Worm (Caenorhabditis elegans) whole organism, L4 larva: ENCODE data around the gene wah-1.

Experiments used
- F10B5.3 ChIP-seq: sonication (generic microtip); optimal IDR thresholded peaks from 2 replicates; lab custom pipeline; 2016; ENCODE audit warnings: mild to moderate bottlenecking, missing genetic modification characterization, missing compliant biosample characterization
- F26F4.8 ChIP-seq: fragments of 200-800 bp; sonication (Bioruptor generic); conservative IDR thresholded peaks from 2 replicates; pipeline ENCODE4 v1.3.6; 2022; ENCODE audit warnings: missing genetic modification characterization, missing compliant biosample characterization
- F49E8.2 ChIP-seq: sonication (generic microtip); optimal IDR thresholded peaks from 2 replicates; lab custom pipeline; 2016; ENCODE audit warnings: missing compliant biosample characterization, mild to moderate bottlenecking, missing genetic modification characterization, borderline replicate concordance
- aha-1 ChIP-seq: fragments of 150-350 bp; peaks from one replicate; lab custom pipeline; 2014; ENCODE audit warnings: missing biosample characterization, missing genetic modification characterization
- aly-2 ChIP-seq: sonication (generic microtip); optimal IDR thresholded peaks from 2 replicates; lab custom pipeline; 2018; ENCODE audit warnings: missing biosample characterization, missing genetic modification characterization
- ceh-28 ChIP-seq: fragments of 150-350 bp; optimal IDR thresholded peaks from 2 replicates; lab custom pipeline; 2014; ENCODE audit warnings: missing biosample characterization, missing genetic modification reagents, missing genetic modification characterization
- ces-1 ChIP-seq: fragments of 150-350 bp; sonication (generic microtip); optimal IDR thresholded peaks from 4 replicates; lab custom pipeline; 2014; ENCODE audit warnings: missing biosample characterization, missing genetic modification reagents, missing genetic modification characterization
- ctbp-1 ChIP-seq: fragments of 200-800 bp; sonication (Bioruptor generic); IDR thresholded peaks from 2 replicates; pipeline ENCODE4 v1.3.6; 2022; ENCODE audit warnings: missing genetic modification reagents, missing genetic modification characterization, missing compliant biosample characterization
- daf-16 ChIP-seq, 3 experiments: sonication (generic microtip); optimal IDR thresholded peaks; 2 replicates each; lab custom pipeline; 2016 to 2017; ENCODE audit warnings: missing genetic modification characterization in 3 of 3, missing genetic modification reagents in 3 of 3, mild to moderate bottlenecking in 2 of 3, missing compliant biosample characterization in 2 of 3, missing biosample characterization in 1 of 3, moderate library complexity in 1 of 3
- daf-19 ChIP-seq: fragments of 200-800 bp; sonication (Bioruptor generic); conservative IDR thresholded peaks from 2 replicates; pipeline ENCODE4 v1.3.6; 2022; ENCODE audit warnings: missing genetic modification characterization, missing compliant biosample characterization
- daf-8 ChIP-seq: fragments of 200-800 bp; sonication (Bioruptor generic); IDR thresholded peaks from 2 replicates; pipeline ENCODE4 v1.3.6; 2022; ENCODE audit warnings: missing genetic modification characterization, missing compliant biosample characterization
- dpl-1 ChIP-seq: fragments of 150-350 bp; optimal IDR thresholded peaks from 2 replicates; lab custom pipeline; 2014; ENCODE audit warnings: missing biosample characterization, missing genetic modification reagents, missing genetic modification characterization
- dve-1 ChIP-seq: sonication (generic microtip); optimal IDR thresholded peaks from 2 replicates; lab custom pipeline; 2017; ENCODE audit warnings: antibody characterized with exemption, mild to moderate bottlenecking, missing genetic modification characterization, missing compliant biosample characterization; ENCODE audit not compliant: insufficient read depth
- fkh-10 ChIP-seq: fragments of 150-350 bp; optimal IDR thresholded peaks from 2 replicates; lab custom pipeline; 2014; ENCODE audit warnings: missing biosample characterization, missing genetic modification reagents, missing genetic modification characterization
- fos-1 ChIP-seq: fragments of 150-350 bp; optimal IDR thresholded peaks from 2 replicates; lab custom pipeline; 2014; ENCODE audit warnings: missing biosample characterization, missing genetic modification characterization
- hlh-11 ChIP-seq: fragments of 200-800 bp; sonication (Bioruptor generic); optimal IDR thresholded peaks from 2 replicates; lab custom pipeline; 2018; ENCODE audit warnings: mild to moderate bottlenecking, missing genetic modification characterization, missing compliant biosample characterization
- hlh-30 ChIP-seq: sonication (generic microtip); optimal IDR thresholded peaks from 2 replicates; lab custom pipeline; 2017; ENCODE audit warnings: antibody characterized with exemption, mild to moderate bottlenecking, missing genetic modification characterization, missing compliant biosample characterization; ENCODE audit not compliant: insufficient read depth
- lin-1 ChIP-seq: fragments of 200-800 bp; sonication (Bioruptor generic); IDR thresholded peaks from 2 replicates; pipeline ENCODE4 v1.3.6; 2022; ENCODE audit warnings: missing genetic modification reagents, missing genetic modification characterization, missing compliant biosample characterization
- lin-13 ChIP-seq: fragments of 150-350 bp; optimal IDR thresholded peaks from 2 replicates; lab custom pipeline; 2014; ENCODE audit warnings: missing biosample characterization, missing genetic modification reagents, missing genetic modification characterization
- lin-29 ChIP-seq: fragments of 200-800 bp; sonication (Bioruptor generic); IDR thresholded peaks from 2 replicates; pipeline ENCODE4 v1.3.6; 2022; ENCODE audit warnings: missing genetic modification reagents, missing genetic modification characterization, missing compliant biosample characterization
- madf-9 ChIP-seq: fragments of 200-800 bp; sonication (Bioruptor generic); conservative IDR thresholded peaks from 2 replicates; pipeline ENCODE4 v1.3.6; 2022; ENCODE audit warnings: missing genetic modification reagents, missing genetic modification characterization, missing compliant biosample characterization
- mdl-1 ChIP-seq, 2 experiments: fragments of 150-350 bp in 1 of 2; sonication (generic microtip) in 1 of 2; optimal IDR thresholded peaks; 2 replicates each; lab custom pipeline; 2014 to 2017; ENCODE audit warnings: missing biosample characterization in 2 of 2, missing genetic modification characterization in 2 of 2
- mep-1 ChIP-seq: fragments of 150-350 bp; sonication (generic microtip); optimal IDR thresholded peaks from 3 replicates; lab custom pipeline; 2014; ENCODE audit warnings: missing biosample characterization, missing genetic modification characterization
- mes-2 ChIP-seq: sonication (generic microtip); optimal IDR thresholded peaks from 2 replicates; lab custom pipeline; 2016; ENCODE audit warnings: missing genotype, mild to moderate bottlenecking, missing genetic modification characterization, missing compliant biosample characterization; ENCODE audit not compliant: poor library complexity, severe bottlenecking
- mxl-3 ChIP-seq: fragments of 200-800 bp; sonication (Bioruptor generic); optimal IDR thresholded peaks from 2 replicates; lab custom pipeline; 2018; ENCODE audit warnings: mild to moderate bottlenecking, missing genetic modification characterization, missing compliant biosample characterization
- nhr-10 ChIP-seq: fragments of 150-350 bp; optimal IDR thresholded peaks from 2 replicates; lab custom pipeline; 2014; ENCODE audit warnings: missing biosample characterization, missing genetic modification characterization
- nhr-11 ChIP-seq: fragments of 150-350 bp; optimal IDR thresholded peaks from 2 replicates; lab custom pipeline; 2014; ENCODE audit warnings: missing biosample characterization, missing genetic modification characterization
- nhr-25 ChIP-seq: sonication (generic microtip); optimal IDR thresholded peaks from 2 replicates; lab custom pipeline; 2017; ENCODE audit warnings: missing genetic modification characterization, mild to moderate bottlenecking, missing compliant biosample characterization, antibody characterized with exemption, moderate library complexity, borderline replicate concordance; ENCODE audit not compliant: insufficient read depth
- nhr-28 ChIP-seq: fragments of 150-350 bp; optimal IDR thresholded peaks from 2 replicates; lab custom pipeline; 2014; ENCODE audit warnings: missing biosample characterization, missing genetic modification characterization
- nhr-41 ChIP-seq: fragments of 200-800 bp; sonication (Bioruptor generic); IDR thresholded peaks from 2 replicates; pipeline ENCODE4 v1.3.6; 2022; ENCODE audit warnings: missing genetic modification reagents, missing genetic modification characterization, missing compliant biosample characterization
- nhr-48 ChIP-seq: sonication (generic microtip); optimal IDR thresholded peaks from 2 replicates; lab custom pipeline; 2016; ENCODE audit warnings: mild to moderate bottlenecking, missing genetic modification characterization, missing compliant biosample characterization
- nhr-76 ChIP-seq: fragments of 150-350 bp; optimal IDR thresholded peaks from 2 replicates; lab custom pipeline; 2014; ENCODE audit warnings: missing biosample characterization, missing genetic modification characterization
- snpc-4 ChIP-seq: fragments of 150-350 bp; optimal IDR thresholded peaks from 2 replicates; lab custom pipeline; 2014; ENCODE audit warnings: missing biosample characterization, missing genetic modification characterization
- spr-1 ChIP-seq: sonication (generic microtip); optimal IDR thresholded peaks from 2 replicates; lab custom pipeline; 2016; ENCODE audit warnings: mild to moderate bottlenecking, missing genetic modification characterization, missing compliant biosample characterization
- unc-39 ChIP-seq: sonication (generic microtip); optimal IDR thresholded peaks from 2 replicates; lab custom pipeline; 2017; ENCODE audit warnings: missing biosample characterization, missing genetic modification characterization
- unc-62 ChIP-seq, 3 experiments: fragments of 150-350 bp in 1 of 3; sonication (generic microtip); optimal IDR thresholded peaks in 2 of 3; peaks in 1 of 3; 1 replicate in 1 of 3; 2 replicates in 2 of 3; lab custom pipeline; 2014 to 2017; ENCODE audit warnings: missing biosample characterization in 3 of 3, missing genetic modification characterization in 3 of 3, missing genetic modification reagents in 3 of 3, missing genotype in 1 of 3
- zag-1 ChIP-seq: fragments of 150-350 bp; optimal IDR thresholded peaks from 2 replicates; lab custom pipeline; 2014; ENCODE audit warnings: missing biosample characterization, missing genetic modification characterization
- zfp-2 ChIP-seq: sonication (generic microtip); optimal IDR thresholded peaks from 2 replicates; lab custom pipeline; 2016; ENCODE audit warnings: mild to moderate bottlenecking, missing genetic modification characterization, missing compliant biosample characterization
- zip-11 ChIP-seq: fragments of 200-800 bp; sonication (Bioruptor generic); IDR thresholded peaks from 2 replicates; pipeline ENCODE4 v1.3.6; 2022; ENCODE audit warnings: missing genetic modification characterization, missing compliant biosample characterization
- zip-2 ChIP-seq: fragments of 150-350 bp; optimal IDR thresholded peaks from 2 replicates; lab custom pipeline; 2014; ENCODE audit warnings: missing biosample characterization, missing genetic modification characterization

The wah-1 gene

ce11 chrIII:11973996-11974395 is 16.0 kb upstream of the wah-1 start, which contains the start of gene ung-1:
Gene ung-1, minus strand, starts transcription at chrIII:11974096.
- TF ChIP-seq mdl-1 (tag; optimal IDR thresholded peaks at IDR 0.05; lab: Kevin White, UChicago) (no peak), lin-13 (GFP tag; lab: Kevin White, UChicago) (no peak), nhr-25 (tag; lab: Kevin White, UChicago) (no peak), snpc-4 (tag; lab: Kevin White, UChicago) (no peak), F49E8.2 (tag; lab: Kevin White, UChicago) (no peak), lin-29 (GFP tag; lab: Robert Waterston, UW) (no peak), daf-19 (GFP tag; lab: Robert Waterston, UW) (no peak), F26F4.8 (GFP tag; lab: Robert Waterston, UW) (no peak), fos-1 (tag; lab: Kevin White, UChicago) (no peak), unc-39 (tag; lab: Kevin White, UChicago) (no peak), spr-1 (tag; lab: Kevin White, UChicago) (no peak), nhr-41 (GFP tag; lab: Robert Waterston, UW) (no peak), mes-2 (tag; lab: Kevin White, UChicago) (no peak), aha-1 (tag; lab: Kevin White, UChicago) (no peak), daf-16 (GFP tag; optimal IDR thresholded peaks at IDR 0.05; lab: Kevin White, UChicago) (no peak), daf-16 (tag; optimal IDR thresholded peaks at IDR 0.05; lab: Kevin White, UChicago) (no peak)

- no peak for TF ChIP-seq lin-1 (GFP tag; lab: Robert Waterston, UW)
- TF ChIP-seq F26F4.8 (GFP tag; lab: Robert Waterston, UW): no peak
- TF ChIP-seq zfp-2: no peak
- TF ChIP-seq dpl-1 (GFP tag; lab: Kevin White, UChicago): peak; percentile 74
- TF ChIP-seq fkh-10 (GFP tag; lab: Kevin White, UChicago): no peak
- TF ChIP-seq zag-1: no peak
- TF ChIP-seq daf-8 (GFP tag; lab: Robert Waterston, UW): no peak
- no peak for TF ChIP-seq nhr-11 (tag; lab: Kevin White, UChicago)
- peak; percentile 14 for TF ChIP-seq hlh-30 (tag; lab: Kevin White, UChicago)
- TF ChIP-seq spr-1 (tag; lab: Kevin White, UChicago): no peak
- no peak for TF ChIP-seq F49E8.2 (tag; lab: Kevin White, UChicago)
- no peak for TF ChIP-seq mdl-1 (tag; optimal IDR thresholded peaks at IDR 0.05; lab: Kevin White, UChicago)
- peak; percentile 65 for TF ChIP-seq mes-2 (tag; lab: Kevin White, UChicago)
- TF ChIP-seq zip-11 (GFP tag; lab: Robert Waterston, UW): no peak
- TF ChIP-seq, all 104 proteins: peak for 3
These were observed 15.6 kb upstream of the wah-1 start, which contains the start of gene Y56A3A.31 for ce11 chrIII:11974414-11974813. Gene Y56A3A.31, plus strand, starts transcription at chrIII:11974477.

ce11 chrIII:11978742-11979141 is 11.2 kb upstream of the wah-1 start, which contains the start of gene Y56A3A.30:
Gene Y56A3A.30, minus strand, starts transcription at chrIII:11979065.
- TF ChIP-seq ces-1 (GFP tag; lab: Kevin White, UChicago): no peak
- no peak for TF ChIP-seq madf-9
- no peak for TF ChIP-seq daf-8 (GFP tag; lab: Robert Waterston, UW)
- TF ChIP-seq nhr-10 (tag; lab: Kevin White, UChicago): no peak
- TF ChIP-seq F10B5.3: no peak

- no peak for TF ChIP-seq lin-13 (GFP tag; lab: Kevin White, UChicago)
- peak; percentile 94 for TF ChIP-seq aha-1 (tag; lab: Kevin White, UChicago)
These were observed 9.2 kb upstream of the wah-1 start for ce11 chrIII:11980743-11981142.

ce11 chrIII:11981539-11981938 is 8.4 kb upstream of the wah-1 start:
- TF ChIP-seq spr-1 (tag; lab: Kevin White, UChicago): no peak
- no peak for TF ChIP-seq nhr-76
- no peak for TF ChIP-seq nhr-41 (GFP tag; lab: Robert Waterston, UW)
- peak; percentile 23 for TF ChIP-seq dve-1 (tag; lab: Kevin White, UChicago)
- TF ChIP-seq lin-13 (GFP tag; lab: Kevin White, UChicago): peak; percentile 52
- TF ChIP-seq mep-1 (tag; lab: Kevin White, UChicago): peak; percentile 65
- TF ChIP-seq unc-62 (GFP tag; optimal IDR thresholded peaks at IDR 0.05 in 1 of 2; lab: Kevin White, UChicago): peak in 1 of 2 experiments; percentile 80
- no peak for TF ChIP-seq unc-62 (tag; optimal IDR thresholded peaks at IDR 0.05; lab: Kevin White, UChicago)
- peak; percentile 87 for TF ChIP-seq hlh-30 (tag; lab: Kevin White, UChicago)
- no peak for TF ChIP-seq zfp-2
- 0 out of 2 replicates have a peak, but pooled peaks have one; percentile 38 for TF ChIP-seq ctbp-1 (GFP tag; lab: Robert Waterston, UW)
- TF ChIP-seq mdl-1 (tag; optimal IDR thresholded peaks at IDR 0.05; lab: Kevin White, UChicago): peak; percentile 30 to 83
- no peak for TF ChIP-seq ceh-28
- peak; percentile 89 for TF ChIP-seq mxl-3 (GFP tag; lab: Kevin White, UChicago)
- TF ChIP-seq zip-2 (tag; lab: Kevin White, UChicago): no peak
- no peak for TF ChIP-seq aly-2 (tag; lab: Kevin White, UChicago)
- TF ChIP-seq nhr-28 (tag; lab: Kevin White, UChicago): peak; percentile 42
- TF ChIP-seq hlh-11 (tag; lab: Kevin White, UChicago): peak; percentile 64
- TF ChIP-seq daf-8 (GFP tag; lab: Robert Waterston, UW): no peak
- no peak for TF ChIP-seq nhr-48 (tag; lab: Kevin White, UChicago)
